Fruit fly (Drosophila melanogaster): ENCODE results near the gene rdgB.
A peak's percentile ranks its signal among the peaks of the same experiment; 100 is the strongest.

rdgB gene

DNA sequence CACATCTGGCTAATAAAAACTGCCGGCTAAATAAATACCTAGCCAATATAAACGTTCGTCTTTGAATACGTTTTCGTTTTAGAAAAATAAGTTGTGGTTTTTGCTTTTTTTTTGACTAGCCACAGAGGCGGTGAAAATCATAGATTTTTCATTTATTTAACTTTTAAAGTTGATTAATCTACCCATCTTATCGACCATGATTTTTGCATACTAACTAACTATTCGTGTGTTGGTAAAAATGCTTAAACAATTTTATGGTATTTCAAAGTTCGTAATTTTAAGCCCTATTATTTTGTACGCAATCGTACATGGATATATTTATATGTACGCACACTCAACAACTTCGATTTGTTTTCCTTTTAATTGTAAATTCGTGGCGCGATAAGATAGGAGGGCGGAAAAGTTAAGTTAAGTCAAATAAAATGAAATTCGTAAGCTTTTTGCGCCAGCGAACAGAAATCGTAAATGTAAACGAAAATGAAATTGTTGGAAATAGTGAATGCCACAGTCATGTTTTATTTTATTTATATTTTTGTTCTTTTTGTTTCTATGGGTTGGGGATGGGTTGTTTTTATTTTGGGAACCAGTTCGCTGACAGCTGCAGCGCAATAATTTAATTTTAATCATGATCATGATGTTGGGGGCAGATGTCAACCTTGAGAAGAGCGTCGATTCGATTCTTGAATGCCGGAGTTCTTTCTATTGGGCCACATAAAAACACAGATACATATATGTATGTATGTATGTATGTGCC lies 55.0 kb downstream of the rdgB start (continued):
- TF ChIP-seq zfh2 (GFP tag; optimal IDR thresholded peaks at IDR 0.05) = peak; percentile 6
- TF ChIP-seq tio (GFP tag; optimal IDR thresholded peaks at IDR 0.05) = no peak
- no peak for TF ChIP-seq tna (GFP tag; IDR thresholded peaks at IDR 0.05; ENCODE audit: partially characterized antibody)
- TF ChIP-seq CG10366 (GFP tag; IDR thresholded peaks at IDR 0.05) = 0 out of 2 replicates have a peak, but pooled peaks have one; percentile 18
- TF ChIP-seq CG10274 (GFP tag; optimal IDR thresholded peaks at IDR 0.05) = no peak
- peak; percentile 40 for TF ChIP-seq CG9727 (GFP tag; optimal IDR thresholded peaks at IDR 0.05)
- TF ChIP-seq CG16863 (GFP tag; optimal IDR thresholded peaks at IDR 0.05) = no peak
- peak; percentile 80 for TF ChIP-seq Med (GFP tag)
- no peak for TF ChIP-seq sima (GFP tag; optimal IDR thresholded peaks at IDR 0.05)
- TF ChIP-seq Dek (tag; optimal IDR thresholded peaks at IDR 0.05) = peak; percentile 27
- no peak for TF ChIP-seq MESR4 (GFP tag; optimal IDR thresholded peaks at IDR 0.05)
- TF ChIP-seq sim (GFP tag; IDR thresholded peaks at IDR 0.05) = no peak
- peak; percentile 26 for TF ChIP-seq D19A (tag; optimal IDR thresholded peaks at IDR 0.05)
- TF ChIP-seq da (GFP tag; optimal IDR thresholded peaks at IDR 0.05) = no peak
- no peak for TF ChIP-seq CG32772 (GFP tag; IDR thresholded peaks at IDR 0.05)
- no peak for TF ChIP-seq bbx (GFP tag; IDR thresholded peaks at IDR 0.05; ENCODE audit: partially characterized antibody)
- peak; percentile 63 for TF ChIP-seq unpg (GFP tag; optimal IDR thresholded peaks at IDR 0.05)
- TF ChIP-seq emc (GFP tag; optimal IDR thresholded peaks at IDR 0.05) = no peak
- no peak for TF ChIP-seq pb (GFP tag; optimal IDR thresholded peaks at IDR 0.05)
- TF ChIP-seq chn (GFP tag; optimal IDR thresholded peaks at IDR 0.05) = no peak
- TF ChIP-seq CG13296 (GFP tag; optimal IDR thresholded peaks at IDR 0.05) = peak; percentile 19
- TF ChIP-seq B-H2 (GFP tag; optimal IDR thresholded peaks at IDR 0.05) = no peak
- TF ChIP-seq ato (GFP tag; IDR thresholded peaks at IDR 0.05; ENCODE audit: partially characterized antibody) = no peak
- TF ChIP-seq CG34224 (GFP tag; IDR thresholded peaks at IDR 0.05; ENCODE audit: partially characterized antibody) = no peak
- TF ChIP-seq dysf (GFP tag; IDR thresholded peaks at IDR 0.05) = peak; percentile 52; the same call in 1 of the 3 replicates
- TF ChIP-seq CG2712 (tag; optimal IDR thresholded peaks at IDR 0.05) = peak; percentile 24
- peak; percentile 13 for TF ChIP-seq cg (GFP tag; optimal IDR thresholded peaks at IDR 0.05)
- TF ChIP-seq CG31441 (GFP tag; IDR thresholded peaks at IDR 0.05) = no peak
- TF ChIP-seq Hr78 (GFP tag; optimal IDR thresholded peaks at IDR 0.05) = no peak
- TF ChIP-seq GATAe (GFP tag; conservative IDR thresholded peaks at IDR 0.05) = no peak
- TF ChIP-seq CG1792 (GFP tag; optimal IDR thresholded peaks at IDR 0.05) = no peak
- no peak for TF ChIP-seq CG16813 (GFP tag; IDR thresholded peaks at IDR 0.05; ENCODE audit: partially characterized antibody)
- peak; percentile 22 for TF ChIP-seq CG34376 (GFP tag; optimal IDR thresholded peaks at IDR 0.05)
- TF ChIP-seq Atf3 (GFP tag; optimal IDR thresholded peaks at IDR 0.05) = no peak
- TF ChIP-seq CTCF (GFP tag; optimal IDR thresholded peaks at IDR 0.05) = no peak
- no peak for TF ChIP-seq Dp (GFP tag; optimal IDR thresholded peaks at IDR 0.05)
- no peak for TF ChIP-seq pum (GFP tag; optimal IDR thresholded peaks at IDR 0.05)
- TF ChIP-seq bab2 (GFP tag; optimal IDR thresholded peaks at IDR 0.05) = no peak
- peak; percentile 85 for TF ChIP-seq sens (GFP tag)
- no peak for TF ChIP-seq Dref (GFP tag; IDR thresholded peaks at IDR 0.05)
- no peak for TF ChIP-seq Dad (GFP tag; optimal IDR thresholded peaks at IDR 0.05)
- TF ChIP-seq MBD-R2 (GFP tag; IDR thresholded peaks at IDR 0.05) = no peak
- no peak for TF ChIP-seq CG16779 (GFP tag; IDR thresholded peaks at IDR 0.05)
- TF ChIP-seq klu (GFP tag; IDR thresholded peaks at IDR 0.05) = no peak
- no peak for TF ChIP-seq Lhr (GFP tag; optimal IDR thresholded peaks at IDR 0.05)
- TF ChIP-seq CG4360 (GFP tag; IDR thresholded peaks at IDR 0.05) = no peak
- TF ChIP-seq usp (GFP tag; optimal IDR thresholded peaks at IDR 0.05) = no peak
- TF ChIP-seq lbe (GFP tag; optimal IDR thresholded peaks at IDR 0.05) = no peak
- TF ChIP-seq CG4328 (GFP tag; optimal IDR thresholded peaks at IDR 0.05) = no peak
- TF ChIP-seq CG7786 (GFP tag; optimal IDR thresholded peaks at IDR 0.05) = no peak
- no peak for TF ChIP-seq CG33557 (GFP tag; optimal IDR thresholded peaks at IDR 0.05)
